Fruit fly (Drosophila melanogaster) whole organism, prepupa: ENCODE results near the gene mRpS11.

ENCODE experiments used
- CG10631 ChIP-seq: fragments of 200-800 bp; sonication (Bioruptor generic); optimal IDR thresholded peaks from 2 replicates; lab custom pipeline; 2016; ENCODE audit warnings: missing biosample characterization, missing genetic modification characterization
- CG10669 ChIP-seq: fragments of 200-800 bp; sonication (Bioruptor generic); optimal IDR thresholded peaks from 3 replicates; lab custom pipeline; 2018; ENCODE audit warnings: missing biosample characterization, mild to moderate bottlenecking, missing genetic modification characterization, moderate library complexity
- CG11294 ChIP-seq: fragments of 200-800 bp; sonication (Bioruptor generic); IDR thresholded peaks from 2 replicates; pipeline ENCODE4 v1.3.6; 2022; ENCODE audit warnings: missing biosample characterization, missing genetic modification characterization
- CG11762 ChIP-seq: fragments of 200-800 bp; sonication (Bioruptor generic); optimal IDR thresholded peaks from 3 replicates; lab custom pipeline; 2016; ENCODE audit warnings: missing biosample characterization, missing genetic modification characterization; ENCODE audit not compliant: insufficient read depth
- CG15336 ChIP-seq: fragments of 200-800 bp; sonication (Bioruptor generic); IDR thresholded peaks from 2 replicates; pipeline ENCODE4 v1.3.6; 2022; ENCODE audit warnings: missing biosample characterization, missing genetic modification characterization
- CG1621 ChIP-seq: fragments of 200-800 bp; sonication (Bioruptor generic); optimal IDR thresholded peaks from 3 replicates; lab custom pipeline; 2018; ENCODE audit warnings: missing biosample characterization, mild to moderate bottlenecking, missing genetic modification characterization
- CG16779 ChIP-seq: fragments of 200-800 bp; sonication (Bioruptor generic); optimal IDR thresholded peaks from 3 replicates; lab custom pipeline; 2017; ENCODE audit warnings: missing biosample characterization, mild to moderate bottlenecking, missing genetic modification characterization
- CG3032 ChIP-seq: fragments of 200-800 bp; optimal IDR thresholded peaks from 2 replicates; lab custom pipeline; 2019; ENCODE audit warnings: missing biosample characterization, mild to moderate bottlenecking, missing genetic modification characterization, moderate library complexity
- CG32006 ChIP-seq: fragments of 200-800 bp; sonication (Bioruptor generic); optimal IDR thresholded peaks from 3 replicates; lab custom pipeline; 2017; ENCODE audit warnings: missing biosample characterization, mild to moderate bottlenecking, missing genetic modification characterization
- CG3919 ChIP-seq: fragments of 200-800 bp; sonication (Bioruptor generic); optimal IDR thresholded peaks from 3 replicates; lab custom pipeline; 2016; ENCODE audit warnings: missing biosample characterization, missing genetic modification characterization
- CG4318 ChIP-seq: fragments of 200-800 bp; sonication (Bioruptor generic); optimal IDR thresholded peaks from 3 replicates; lab custom pipeline; 2017; ENCODE audit warnings: missing biosample characterization, mild to moderate bottlenecking, missing genetic modification characterization
- CG6163 ChIP-seq: fragments of 200-800 bp; sonication (Bioruptor generic); IDR thresholded peaks from 3 replicates; pipeline ENCODE4 v1.3.6; 2022; ENCODE audit warnings: missing biosample characterization, missing genetic modification characterization
- CG6792 ChIP-seq: fragments of 200-800 bp; sonication (Bioruptor generic); optimal IDR thresholded peaks from 3 replicates; lab custom pipeline; 2016; ENCODE audit warnings: missing biosample characterization, missing genetic modification characterization
- CG6808 ChIP-seq: fragments of 200-800 bp; sonication (Bioruptor generic); optimal IDR thresholded peaks from 3 replicates; lab custom pipeline; 2017; ENCODE audit warnings: missing biosample characterization, missing genetic modification characterization, mild to moderate bottlenecking, moderate library complexity, missing genetic modification reagents
- CG6854 ChIP-seq: fragments of 200-800 bp; sonication (Bioruptor generic); optimal IDR thresholded peaks from 2 replicates; lab custom pipeline; 2017; ENCODE audit warnings: missing biosample characterization, mild to moderate bottlenecking, missing genetic modification characterization
- CG7368 ChIP-seq: fragments of 200-800 bp; sonication (Bioruptor generic); optimal IDR thresholded peaks from 3 replicates; lab custom pipeline; 2016; ENCODE audit warnings: missing biosample characterization, missing genetic modification characterization
- CG8119 ChIP-seq: fragments of 200-800 bp; sonication (Bioruptor generic); IDR thresholded peaks from 3 replicates; pipeline ENCODE4 v1.3.6; 2022; ENCODE audit warnings: missing biosample characterization, missing genetic modification characterization
- CG8319 ChIP-seq: fragments of 200-800 bp; sonication (Bioruptor generic); optimal IDR thresholded peaks from 3 replicates; lab custom pipeline; 2016; ENCODE audit warnings: missing biosample characterization, missing genetic modification characterization
- CG9139 ChIP-seq: fragments of 200-800 bp; sonication (Bioruptor generic); optimal IDR thresholded peaks from 3 replicates; lab custom pipeline; 2017; ENCODE audit warnings: missing biosample characterization, mild to moderate bottlenecking, missing genetic modification characterization
- Eip75B ChIP-seq: fragments of 200-800 bp; sonication (Bioruptor generic); optimal IDR thresholded peaks from 3 replicates; lab custom pipeline; 2016; ENCODE audit warnings: missing biosample characterization, missing genetic modification characterization
- Eip78C ChIP-seq: fragments of 200-800 bp; sonication (Bioruptor generic); peaks from one replicate; lab custom pipeline; 2016; ENCODE audit warnings: missing biosample characterization, missing genetic modification characterization
- Eip93F ChIP-seq: fragments of 200-800 bp; sonication (Bioruptor generic); optimal IDR thresholded peaks from 2 replicates; lab custom pipeline; 2016; ENCODE audit warnings: missing biosample characterization, mild to moderate bottlenecking, missing genetic modification characterization
- Ets21C ChIP-seq: fragments of 200-800 bp; sonication (Bioruptor generic); optimal IDR thresholded peaks from 3 replicates; lab custom pipeline; 2016; ENCODE audit warnings: missing biosample characterization, missing genetic modification characterization
- Ets96B ChIP-seq: fragments of 200-800 bp; optimal IDR thresholded peaks from 2 replicates; lab custom pipeline; 2019; ENCODE audit warnings: missing biosample characterization, mild to moderate bottlenecking, missing genetic modification characterization, moderate library complexity
- Gug ChIP-seq: fragments of 200-800 bp; sonication (Bioruptor generic); IDR thresholded peaks from 2 replicates; pipeline ENCODE4 v1.3.6; 2022; ENCODE audit warnings: missing biosample characterization, missing genetic modification characterization
- Hr4 ChIP-seq: fragments of 200-800 bp; sonication (Bioruptor generic); optimal IDR thresholded peaks from 3 replicates; lab custom pipeline; 2016; ENCODE audit warnings: missing biosample characterization, missing genetic modification characterization
- Lpt ChIP-seq: fragments of 200-800 bp; sonication (Bioruptor generic); optimal IDR thresholded peaks from 3 replicates; lab custom pipeline; 2016; ENCODE audit warnings: missing biosample characterization, missing genetic modification characterization
- Met ChIP-seq: fragments of 200-800 bp; sonication (Bioruptor generic); optimal IDR thresholded peaks from 3 replicates; lab custom pipeline; 2016; ENCODE audit warnings: missing biosample characterization, missing genetic modification characterization
- OdsH ChIP-seq: fragments of 200-800 bp; sonication (Bioruptor generic); optimal IDR thresholded peaks from 3 replicates; lab custom pipeline; 2016; ENCODE audit warnings: missing biosample characterization, missing genetic modification characterization
- Sox14 ChIP-seq: fragments of 200-800 bp; sonication (Bioruptor generic); optimal IDR thresholded peaks from 3 replicates; lab custom pipeline; 2016; ENCODE audit warnings: missing biosample characterization, missing genetic modification characterization
- acj6 ChIP-seq: fragments of 200-800 bp; sonication (Bioruptor generic); optimal IDR thresholded peaks from 3 replicates; lab custom pipeline; 2016; ENCODE audit warnings: missing biosample characterization, missing genetic modification characterization
- cyc ChIP-seq: fragments of 200-800 bp; sonication (Bioruptor generic); optimal IDR thresholded peaks from 3 replicates; lab custom pipeline; 2016; ENCODE audit warnings: missing biosample characterization, missing genetic modification characterization
- dac ChIP-seq: fragments of 200-800 bp; sonication (Bioruptor generic); optimal IDR thresholded peaks from 2 replicates; lab custom pipeline; 2017; ENCODE audit warnings: missing biosample characterization, mild to moderate bottlenecking, missing genetic modification characterization
- dsx ChIP-seq: fragments of 200-800 bp; optimal IDR thresholded peaks from 3 replicates; lab custom pipeline; 2019; ENCODE audit warnings: missing biosample characterization, mild to moderate bottlenecking, missing genetic modification characterization, moderate library complexity; ENCODE audit not compliant: poor library complexity, severe bottlenecking
- esn ChIP-seq: fragments of 200-800 bp; sonication (Bioruptor generic); optimal IDR thresholded peaks from 2 replicates; lab custom pipeline; 2016; ENCODE audit warnings: missing biosample characterization, mild to moderate bottlenecking, missing genetic modification characterization, moderate library complexity
- fd59A ChIP-seq: fragments of 200-800 bp; sonication (Bioruptor generic); optimal IDR thresholded peaks from 2 replicates; lab custom pipeline; 2017; ENCODE audit warnings: missing biosample characterization, mild to moderate bottlenecking, missing genetic modification characterization, missing genetic modification reagents
- fd85E ChIP-seq: fragments of 200-800 bp; sonication (Bioruptor generic); optimal IDR thresholded peaks from 3 replicates; lab custom pipeline; 2016; ENCODE audit warnings: missing biosample characterization, missing genetic modification characterization
- fkh ChIP-seq: fragments of 200-800 bp; sonication (Bioruptor generic); optimal IDR thresholded peaks from 3 replicates; lab custom pipeline; 2017; ENCODE audit warnings: missing biosample characterization, mild to moderate bottlenecking, missing genetic modification characterization, moderate library complexity
- net ChIP-seq: fragments of 200-800 bp; sonication (Bioruptor generic); optimal IDR thresholded peaks from 3 replicates; lab custom pipeline; 2016; ENCODE audit warnings: missing biosample characterization, missing genetic modification characterization
- pdm3 ChIP-seq: fragments of 200-800 bp; sonication (Bioruptor generic); optimal IDR thresholded peaks from 3 replicates; lab custom pipeline; 2016; ENCODE audit warnings: missing biosample characterization, missing genetic modification characterization
- salr ChIP-seq, 2 experiments: fragments of 200-800 bp; sonication (Bioruptor generic); optimal IDR thresholded peaks; 3 replicates each; lab custom pipeline; 2016 to 2018; ENCODE audit warnings: missing biosample characterization in 2 of 2, missing genetic modification characterization in 2 of 2, mild to moderate bottlenecking in 1 of 2
- spab ChIP-seq: fragments of 200-800 bp; sonication (Bioruptor generic); optimal IDR thresholded peaks from 2 replicates; lab custom pipeline; 2017; ENCODE audit warnings: missing biosample characterization, mild to moderate bottlenecking, missing genetic modification characterization, missing genetic modification reagents
- ss ChIP-seq, 2 experiments: fragments of 200-800 bp; sonication (Bioruptor generic); optimal IDR thresholded peaks; 2 replicates in 1 of 2; 3 replicates in 1 of 2; lab custom pipeline; 2017 to 2018; ENCODE audit warnings: mild to moderate bottlenecking in 2 of 2, missing biosample characterization in 2 of 2, missing genetic modification characterization in 2 of 2, moderate library complexity in 1 of 2
- svp ChIP-seq: fragments of 200-800 bp; sonication (Bioruptor generic); peaks from one replicate; lab custom pipeline; 2016; ENCODE audit warnings: missing biosample characterization, missing genetic modification characterization
- topi ChIP-seq: fragments of 200-800 bp; sonication (Bioruptor generic); optimal IDR thresholded peaks from 3 replicates; lab custom pipeline; 2016; ENCODE audit warnings: missing biosample characterization, missing genetic modification characterization
- vri ChIP-seq: fragments of 200-800 bp; sonication (Bioruptor generic); optimal IDR thresholded peaks from 3 replicates; lab custom pipeline; 2016; ENCODE audit warnings: missing biosample characterization, mild to moderate bottlenecking, missing genetic modification characterization

mRpS11 gene

DNA sequence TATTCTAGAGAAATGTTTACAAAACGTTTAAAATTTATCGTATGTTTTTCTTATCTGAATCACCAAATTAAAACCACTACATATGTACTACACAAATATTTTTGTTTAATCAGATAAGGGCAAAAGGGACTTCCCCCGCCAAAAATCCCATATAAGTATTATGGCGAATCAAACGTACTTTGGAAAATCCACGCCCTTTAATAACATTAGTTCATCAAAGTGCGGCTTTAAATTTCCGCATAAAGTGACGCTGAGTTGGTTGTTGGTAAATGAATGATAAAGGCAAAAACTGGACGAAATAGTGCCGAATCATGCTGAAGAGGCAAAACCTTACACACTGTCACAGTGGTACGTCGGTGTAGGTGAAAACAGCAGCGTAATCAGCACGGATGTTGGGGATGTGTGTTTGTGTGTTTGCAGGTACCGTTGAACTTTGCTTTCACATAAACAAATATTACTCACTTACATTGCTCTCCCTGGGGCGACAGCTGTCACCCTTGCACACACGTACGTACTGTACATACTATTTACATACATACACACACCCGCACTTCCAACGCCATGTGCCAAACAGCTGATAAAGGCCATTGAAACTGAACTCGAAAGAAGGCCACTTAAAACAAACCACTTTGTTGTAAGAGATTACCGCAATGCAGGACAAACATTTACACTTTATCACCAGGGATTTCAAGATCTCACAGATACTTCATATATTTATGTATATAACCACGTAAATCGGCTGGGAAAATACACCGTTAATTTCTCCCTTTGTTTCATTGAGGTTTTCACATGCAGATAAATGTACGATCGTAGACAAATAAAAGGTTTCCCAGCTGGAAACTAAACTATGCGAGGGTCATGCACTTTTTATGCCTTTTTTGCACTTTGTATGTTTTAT is 6.7 kb downstream of the mRpS11 start (continued):
- no peak for TF ChIP-seq CG8119 (GFP tag; lab: Robert Waterston, UW)
- no peak for TF ChIP-seq dac (GFP tag; lab: Kevin White, UChicago)
- TF ChIP-seq fd59A (GFP tag; lab: Kevin White, UChicago) = no peak
- TF ChIP-seq CG1621 = peak; percentile 35
- no peak for TF ChIP-seq fd85E (GFP tag; lab: Kevin White, UChicago)
- TF ChIP-seq svp (GFP tag; lab: Kevin White, UChicago) = peak; percentile 89
- no peak for TF ChIP-seq CG7368 (GFP tag; lab: Kevin White, UChicago)
- no peak for TF ChIP-seq CG11294 (GFP tag; lab: Robert Waterston, UW)
- TF ChIP-seq net (GFP tag; lab: Kevin White, UChicago) = peak; percentile 18
- no peak for TF ChIP-seq CG6792 (GFP tag; lab: Kevin White, UChicago)
- TF ChIP-seq vri (GFP tag; lab: Kevin White, UChicago) = peak; percentile 68
- no peak for TF ChIP-seq Lpt (GFP tag; lab: Kevin White, UChicago)
- no peak for TF ChIP-seq CG11762 (GFP tag; lab: Kevin White, UChicago)
- no peak for TF ChIP-seq Met
- TF ChIP-seq, all 60 proteins: peak for 14

DNA sequence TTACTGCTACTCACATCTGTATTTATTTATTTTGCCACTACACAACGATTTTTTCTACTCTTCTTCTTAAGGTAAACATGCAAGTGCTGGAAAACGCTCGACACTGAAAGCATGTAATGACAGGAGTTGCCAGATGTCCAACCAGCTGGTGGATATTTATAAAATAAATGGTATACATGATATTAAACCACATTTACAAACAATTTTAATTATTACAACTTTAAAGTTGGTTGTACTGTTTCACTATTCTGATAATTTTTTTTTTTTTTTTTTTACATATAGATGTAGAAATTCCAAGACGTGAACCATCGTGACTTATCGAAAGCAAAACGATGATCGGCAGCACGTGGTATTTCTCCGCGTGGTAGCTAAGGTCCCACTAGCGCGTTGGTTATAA is 7.3 kb downstream of the mRpS11 start, which contains the start of the genes Keap1 and kuk:
TSS of gene Keap1 (minus strand) at position 87 of the 397 bp plus-strand sequence.
TSS of gene kuk (plus strand) at position 386 of the 397 bp plus-strand sequence.
- TF ChIP-seq dac (GFP tag; lab: Kevin White, UChicago) (no peak), CG16779 (tag; lab: Kevin White, UChicago) (no peak), CG11294 (GFP tag; lab: Robert Waterston, UW) (no peak), CG6808 (GFP tag; lab: Kevin White, UChicago) (peak; percentile 31), CG6854 (GFP tag; lab: Kevin White, UChicago) (no peak), Ets96B (tag; lab: Kevin White, UChicago) (no peak), CG32006 (GFP tag; lab: Kevin White, UChicago) (peak; percentile 21), Eip93F (peak; percentile 43), CG11762 (GFP tag; lab: Kevin White, UChicago) (peak; percentile 17), Eip75B (GFP tag; lab: Kevin White, UChicago) (peak; percentile 24), CG1621 (no peak), dsx (GFP tag; lab: Kevin White, UChicago) (no peak), Gug (GFP tag; lab: Robert Waterston, UW) (peak; percentile 48; the same call in 1 of the 2 replicates), OdsH (GFP tag; lab: Kevin White, UChicago) (peak; percentile 65), Ets21C (peak; percentile 44), spab (no peak), CG3919 (GFP tag; lab: Kevin White, UChicago) (peak; percentile 41), fkh (GFP tag; lab: Kevin White, UChicago) (peak; percentile 99), topi (peak; percentile 19), CG4318 (GFP tag; lab: Kevin White, UChicago) (no peak), pdm3 (peak; percentile 60), Sox14 (GFP tag; lab: Kevin White, UChicago) (peak; percentile 84), acj6 (GFP tag; lab: Kevin White, UChicago) (peak; percentile 57), Hr4 (peak; percentile 38), esn (GFP tag; lab: Kevin White, UChicago) (peak; percentile 69), ss (GFP tag; optimal IDR thresholded peaks at IDR 0.05; lab: Kevin White, UChicago) (no peak), Eip78C (GFP tag; lab: Kevin White, UChicago) (peak; percentile 27), CG6792 (GFP tag; lab: Kevin White, UChicago) (peak; percentile 8), CG8319 (GFP tag; lab: Kevin White, UChicago) (peak; percentile 19), vri (GFP tag; lab: Kevin White, UChicago) (peak; percentile 68), fd85E (GFP tag; lab: Kevin White, UChicago) (no peak), CG9139 (GFP tag; lab: Kevin White, UChicago) (no peak), salr (GFP tag; optimal IDR thresholded peaks at IDR 0.05; lab: Kevin White, UChicago) (no peak), fd59A (GFP tag; lab: Kevin White, UChicago) (no peak), svp (GFP tag; lab: Kevin White, UChicago) (no peak), cyc (peak; percentile 43), CG3032 (tag; lab: Kevin White, UChicago) (peak; percentile 35), CG6163 (peak; percentile 38; the same call in 1 of the 3 replicates), CG10669 (GFP tag; lab: Kevin White, UChicago) (no peak), CG15336 (GFP tag; lab: Robert Waterston, UW) (no peak), CG10631 (GFP tag; lab: Kevin White, UChicago) (peak; percentile 54)
